Worm (Caenorhabditis elegans) whole organism, L4 larva: ENCODE measurements around the gene hgrs-1.

ENCODE experiments used
- F26F4.8 ChIP-seq: fragments of 200-800 bp; sonication (Bioruptor generic); conservative IDR thresholded peaks from 2 replicates; pipeline ENCODE4 v1.3.6; 2022; ENCODE audit warnings: missing genetic modification characterization, missing compliant biosample characterization
- R02D3.7 ChIP-seq: fragments of 150-350 bp; sonication (generic microtip); optimal IDR thresholded peaks from 3 replicates; lab custom pipeline; 2014; ENCODE audit warnings: missing biosample characterization, missing genetic modification characterization
- T20F7.1 ChIP-seq: fragments of 200-800 bp; sonication (Bioruptor generic); optimal IDR thresholded peaks from 2 replicates; lab custom pipeline; 2018; ENCODE audit warnings: mild to moderate bottlenecking, missing genetic modification characterization, missing compliant biosample characterization
- Y105C5A.15 ChIP-seq: fragments of 200-800 bp; sonication (Bioruptor generic); IDR thresholded peaks from 2 replicates; pipeline ENCODE4 v1.3.6; 2022; ENCODE audit warnings: missing genetic modification characterization, missing compliant biosample characterization
- ZK546.5 ChIP-seq, 2 experiments: sonication (generic microtip); optimal IDR thresholded peaks; 2 replicates each; lab custom pipeline; 2017; ENCODE audit warnings: missing biosample characterization in 2 of 2, missing genetic modification characterization in 2 of 2
- attf-4 ChIP-seq: sonication (generic microtip); optimal IDR thresholded peaks from 3 replicates; lab custom pipeline; 2017; ENCODE audit warnings: missing biosample characterization, missing genetic modification characterization
- ceh-20 ChIP-seq: fragments of 200-800 bp; sonication (Bioruptor generic); IDR thresholded peaks from 2 replicates; pipeline ENCODE4 v1.3.6; 2022; ENCODE audit warnings: missing genetic modification reagents, missing genetic modification characterization, missing compliant biosample characterization
- ctbp-1 ChIP-seq: fragments of 200-800 bp; sonication (Bioruptor generic); IDR thresholded peaks from 2 replicates; pipeline ENCODE4 v1.3.6; 2022; ENCODE audit warnings: missing genetic modification reagents, missing genetic modification characterization, missing compliant biosample characterization
- daf-12 ChIP-seq: fragments of 150-350 bp; optimal IDR thresholded peaks from 2 replicates; lab custom pipeline; 2014; ENCODE audit warnings: missing biosample characterization, missing genetic modification reagents, missing genetic modification characterization
- daf-16 ChIP-seq, 3 experiments: sonication (generic microtip); optimal IDR thresholded peaks; 2 replicates each; lab custom pipeline; 2016 to 2017; ENCODE audit warnings: missing genetic modification characterization in 3 of 3, missing genetic modification reagents in 3 of 3, mild to moderate bottlenecking in 2 of 3, missing compliant biosample characterization in 2 of 3, missing biosample characterization in 1 of 3, moderate library complexity in 1 of 3
- daf-19 ChIP-seq: fragments of 200-800 bp; sonication (Bioruptor generic); conservative IDR thresholded peaks from 2 replicates; pipeline ENCODE4 v1.3.6; 2022; ENCODE audit warnings: missing genetic modification characterization, missing compliant biosample characterization
- daf-8 ChIP-seq: fragments of 200-800 bp; sonication (Bioruptor generic); IDR thresholded peaks from 2 replicates; pipeline ENCODE4 v1.3.6; 2022; ENCODE audit warnings: missing genetic modification characterization, missing compliant biosample characterization
- dmd-6 ChIP-seq: fragments of 200-800 bp; sonication (Bioruptor generic); IDR thresholded peaks from 2 replicates; pipeline ENCODE4 v1.3.6; 2022; ENCODE audit warnings: missing genetic modification reagents, missing genetic modification characterization, missing compliant biosample characterization
- dve-1 ChIP-seq: sonication (generic microtip); optimal IDR thresholded peaks from 2 replicates; lab custom pipeline; 2017; ENCODE audit warnings: antibody characterized with exemption, mild to moderate bottlenecking, missing genetic modification characterization, missing compliant biosample characterization; ENCODE audit not compliant: insufficient read depth
- fkh-10 ChIP-seq: fragments of 150-350 bp; optimal IDR thresholded peaks from 2 replicates; lab custom pipeline; 2014; ENCODE audit warnings: missing biosample characterization, missing genetic modification reagents, missing genetic modification characterization
- gei-8 ChIP-seq: fragments of 200-800 bp; sonication (Bioruptor generic); optimal IDR thresholded peaks from 2 replicates; lab custom pipeline; 2018; ENCODE audit warnings: mild to moderate bottlenecking, missing genetic modification characterization, missing compliant biosample characterization
- hif-1 ChIP-seq, 2 experiments: sonication (generic microtip); optimal IDR thresholded peaks; 2 replicates each; lab custom pipeline; 2016 to 2017; ENCODE audit warnings: missing compliant biosample characterization in 2 of 2, missing genetic modification characterization in 2 of 2, missing genetic modification reagents in 2 of 2, missing genotype in 2 of 2, mild to moderate bottlenecking in 1 of 2
- hlh-11 ChIP-seq: fragments of 200-800 bp; sonication (Bioruptor generic); optimal IDR thresholded peaks from 2 replicates; lab custom pipeline; 2018; ENCODE audit warnings: mild to moderate bottlenecking, missing genetic modification characterization, missing compliant biosample characterization
- hlh-30 ChIP-seq: sonication (generic microtip); optimal IDR thresholded peaks from 2 replicates; lab custom pipeline; 2017; ENCODE audit warnings: antibody characterized with exemption, mild to moderate bottlenecking, missing genetic modification characterization, missing compliant biosample characterization; ENCODE audit not compliant: insufficient read depth
- lsy-2 ChIP-seq, 2 experiments: fragments of 150-350 bp in 1 of 2; sonication (generic microtip) in 1 of 2; optimal IDR thresholded peaks; 2 replicates each; lab custom pipeline; 2014 to 2017; ENCODE audit warnings: missing biosample characterization in 2 of 2, missing genetic modification characterization in 2 of 2
- madf-9 ChIP-seq: fragments of 200-800 bp; sonication (Bioruptor generic); conservative IDR thresholded peaks from 2 replicates; pipeline ENCODE4 v1.3.6; 2022; ENCODE audit warnings: missing genetic modification reagents, missing genetic modification characterization, missing compliant biosample characterization
- mdl-1 ChIP-seq, 2 experiments: fragments of 150-350 bp in 1 of 2; sonication (generic microtip) in 1 of 2; optimal IDR thresholded peaks; 2 replicates each; lab custom pipeline; 2014 to 2017; ENCODE audit warnings: missing biosample characterization in 2 of 2, missing genetic modification characterization in 2 of 2
- mdt-29 ChIP-seq: fragments of 200-800 bp; sonication (Bioruptor generic); IDR thresholded peaks from 2 replicates; pipeline ENCODE4 v1.3.6; 2022; ENCODE audit warnings: missing genetic modification reagents, missing genetic modification characterization, missing compliant biosample characterization
- mep-1 ChIP-seq: fragments of 150-350 bp; sonication (generic microtip); optimal IDR thresholded peaks from 3 replicates; lab custom pipeline; 2014; ENCODE audit warnings: missing biosample characterization, missing genetic modification characterization
- nhr-102 ChIP-seq: sonication (generic microtip); optimal IDR thresholded peaks from 2 replicates; lab custom pipeline; 2016; ENCODE audit warnings: mild to moderate bottlenecking, missing genetic modification characterization, moderate library complexity, missing compliant biosample characterization
- nhr-111 ChIP-seq: fragments of 200-800 bp; sonication (Bioruptor generic); optimal IDR thresholded peaks from 2 replicates; lab custom pipeline; 2018; ENCODE audit warnings: mild to moderate bottlenecking, missing genetic modification characterization, missing compliant biosample characterization
- nhr-237 ChIP-seq: sonication (generic microtip); optimal IDR thresholded peaks from 2 replicates; lab custom pipeline; 2017; ENCODE audit warnings: missing biosample characterization, missing genetic modification characterization
- nhr-28 ChIP-seq: fragments of 150-350 bp; optimal IDR thresholded peaks from 2 replicates; lab custom pipeline; 2014; ENCODE audit warnings: missing biosample characterization, missing genetic modification characterization
- nhr-6 ChIP-seq: fragments of 150-350 bp; optimal IDR thresholded peaks from 2 replicates; lab custom pipeline; 2014; ENCODE audit warnings: missing biosample characterization, missing genetic modification characterization
- nhr-77 ChIP-seq: fragments of 150-350 bp; optimal IDR thresholded peaks from 2 replicates; lab custom pipeline; 2014; ENCODE audit warnings: missing biosample characterization, missing genetic modification characterization
- pha-4 ChIP-seq, 2 experiments: fragments of 150-350 bp in 1 of 2; fragments of 200-800 bp in 1 of 2; sonication (Bioruptor generic) in 1 of 2; IDR thresholded peaks in 1 of 2; optimal IDR thresholded peaks in 1 of 2; 2 replicates each; pipeline versions ENCODE4 v1.3.6 to Lab custom; 2014 to 2022; ENCODE audit warnings: missing genetic modification characterization in 2 of 2, missing genetic modification reagents in 2 of 2, missing biosample characterization in 1 of 2, missing compliant biosample characterization in 1 of 2
- php-3 ChIP-seq: fragments of 200-800 bp; sonication (Bioruptor generic); IDR thresholded peaks from 2 replicates; pipeline ENCODE4 v1.3.6; 2022; ENCODE audit warnings: missing genetic modification reagents, missing genetic modification characterization, missing compliant biosample characterization
- pqm-1 ChIP-seq: sonication (generic microtip); optimal IDR thresholded peaks from 2 replicates; lab custom pipeline; 2017; ENCODE audit warnings: missing biosample characterization, missing genetic modification characterization
- saeg-2 ChIP-seq: fragments of 200-800 bp; sonication (Bioruptor generic); IDR thresholded peaks from 2 replicates; pipeline ENCODE4 v1.3.6; 2022; ENCODE audit warnings: missing genetic modification reagents, missing genetic modification characterization, missing compliant biosample characterization
- sdz-12 ChIP-seq: fragments of 200-800 bp; sonication (Bioruptor generic); optimal IDR thresholded peaks from 2 replicates; lab custom pipeline; 2018; ENCODE audit warnings: mild to moderate bottlenecking, missing genetic modification characterization, missing compliant biosample characterization
- snpc-4 ChIP-seq: fragments of 150-350 bp; optimal IDR thresholded peaks from 2 replicates; lab custom pipeline; 2014; ENCODE audit warnings: missing biosample characterization, missing genetic modification characterization
- unc-130 ChIP-seq: sonication (generic microtip); optimal IDR thresholded peaks from 2 replicates; lab custom pipeline; 2016; ENCODE audit warnings: missing genetic modification reagents, missing genetic modification characterization, missing compliant biosample characterization
- zfp-2 ChIP-seq: sonication (generic microtip); optimal IDR thresholded peaks from 2 replicates; lab custom pipeline; 2016; ENCODE audit warnings: mild to moderate bottlenecking, missing genetic modification characterization, missing compliant biosample characterization
- zfp-3 ChIP-seq: fragments of 200-800 bp; sonication (Bioruptor generic); conservative IDR thresholded peaks from 2 replicates; pipeline ENCODE4 v1.3.6; 2022; ENCODE audit warnings: missing genetic modification reagents, missing genetic modification characterization, missing compliant biosample characterization
- zip-11 ChIP-seq: fragments of 200-800 bp; sonication (Bioruptor generic); IDR thresholded peaks from 2 replicates; pipeline ENCODE4 v1.3.6; 2022; ENCODE audit warnings: missing genetic modification characterization, missing compliant biosample characterization

hgrs-1 gene

ce11 chrIV:8252856-8253255 lies 47.0 kb upstream of the hgrs-1 start (continued):
- peak; percentile 84 for TF ChIP-seq nhr-102 (tag; lab: Kevin White, UChicago)
- peak; percentile 37 to 90 for TF ChIP-seq daf-16 (GFP tag; optimal IDR thresholded peaks at IDR 0.05; lab: Kevin White, UChicago)
- TF ChIP-seq daf-16 (tag; optimal IDR thresholded peaks at IDR 0.05; lab: Kevin White, UChicago), result peak; percentile 76
- TF ChIP-seq R02D3.7 (tag; lab: Kevin White, UChicago), result no peak
- TF ChIP-seq T20F7.1 (GFP tag; lab: Kevin White, UChicago), result peak; percentile 58
- TF ChIP-seq unc-130, result peak; percentile 80
- peak; percentile 95 for TF ChIP-seq pha-4 (GFP tag; IDR thresholded peaks at IDR 0.05; lab: Robert Waterston, UW)
- no peak for TF ChIP-seq pha-4 (tag; optimal IDR thresholded peaks at IDR 0.05; lab: Kevin White, UChicago)
- peak; percentile 73 for TF ChIP-seq zfp-3 (GFP tag; lab: Robert Waterston, UW)
- no peak for TF ChIP-seq nhr-237 (tag; lab: Kevin White, UChicago)
- peak; percentile 46 for TF ChIP-seq pqm-1 (tag; lab: Kevin White, UChicago)
- TF ChIP-seq gei-8 (GFP tag; lab: Kevin White, UChicago), result peak; percentile 63
- peak; percentile 55 for TF ChIP-seq nhr-111 (GFP tag; lab: Kevin White, UChicago)
- peak; percentile 84 for TF ChIP-seq php-3 (GFP tag; lab: Robert Waterston, UW)
- peak; percentile 77 for TF ChIP-seq hlh-30 (tag; lab: Kevin White, UChicago)
- TF ChIP-seq daf-8 (GFP tag; lab: Robert Waterston, UW), result 0 out of 2 replicates have a peak, but pooled peaks have one; percentile 45
- TF ChIP-seq zip-11 (GFP tag; lab: Robert Waterston, UW), result peak; percentile 79
- TF ChIP-seq daf-12 (tag; lab: Kevin White, UChicago), result no peak
- TF ChIP-seq ZK546.5 (tag; optimal IDR thresholded peaks at IDR 0.05; lab: Kevin White, UChicago), result no peak
- TF ChIP-seq mdt-29 (GFP tag; lab: Robert Waterston, UW), result no peak
- TF ChIP-seq nhr-6 (tag; lab: Kevin White, UChicago), result peak; percentile 25
- TF ChIP-seq hif-1 (tag; optimal IDR thresholded peaks at IDR 0.05; lab: Kevin White, UChicago), result peak in 1 of 2 experiments; percentile 54
- TF ChIP-seq sdz-12 (GFP tag; lab: Kevin White, UChicago), result peak; percentile 83
- peak; percentile 56 for TF ChIP-seq zfp-2 (tag; lab: Kevin White, UChicago)
- no peak for TF ChIP-seq attf-4
- TF ChIP-seq saeg-2, result 0 out of 2 replicates have a peak, but pooled peaks have one; percentile 54
- TF ChIP-seq, all 104 proteins: peak for 63

- TF ChIP-seq ctbp-1 (GFP tag; lab: Robert Waterston, UW) (no peak), ceh-20 (GFP tag; lab: Robert Waterston, UW) (no peak), snpc-4 (tag; lab: Kevin White, UChicago) (no peak), daf-19 (GFP tag; lab: Robert Waterston, UW) (no peak), nhr-77 (tag; lab: Kevin White, UChicago) (peak; percentile 6), Y105C5A.15 (no peak), dve-1 (tag; lab: Kevin White, UChicago) (peak; percentile 69), mep-1 (tag; lab: Kevin White, UChicago) (peak; percentile 26), mdl-1 (tag; optimal IDR thresholded peaks at IDR 0.05; lab: Kevin White, UChicago) (peak in 1 of 2 experiments; percentile 45), lsy-2 (tag; optimal IDR thresholded peaks at IDR 0.05; lab: Kevin White, UChicago) (no peak), nhr-28 (tag; lab: Kevin White, UChicago) (peak; percentile 38), sdz-12 (GFP tag; lab: Kevin White, UChicago) (no peak), fkh-10 (no peak), madf-9 (no peak), dmd-6 (GFP tag; lab: Robert Waterston, UW) (peak; percentile 75), nhr-102 (tag; lab: Kevin White, UChicago) (no peak), pqm-1 (tag; lab: Kevin White, UChicago) (peak; percentile 29), saeg-2 (no peak), F26F4.8 (GFP tag; lab: Robert Waterston, UW) (no peak), hlh-11 (tag; lab: Kevin White, UChicago) (peak; percentile 21)
These were observed 45.5 kb upstream of the hgrs-1 start for ce11 chrIV:8251346-8251745.
